Fruit fly (Drosophila melanogaster) whole organism, embryonic: ENCODE measurements around the gene CG14207.

Source experiments
- CG10462 ChIP-seq: fragments of 200-800 bp; sonication (Bioruptor generic); optimal IDR thresholded peaks from 2 replicates; lab custom pipeline; 2016; ENCODE audit warnings: missing biosample characterization, missing genetic modification characterization
- CG12219 ChIP-seq: fragments of 200-800 bp; sonication (Bioruptor generic); optimal IDR thresholded peaks from 3 replicates; lab custom pipeline; 2018; ENCODE audit warnings: missing biosample characterization, mild to moderate bottlenecking, missing genetic modification characterization
- CG13624 ChIP-seq: fragments of 200-800 bp; sonication (Bioruptor generic); optimal IDR thresholded peaks from 2 replicates; lab custom pipeline; 2016; ENCODE audit warnings: missing biosample characterization, missing genetic modification characterization
- CG13775 ChIP-seq: fragments of 200-800 bp; sonication (Bioruptor generic); optimal IDR thresholded peaks from 3 replicates; lab custom pipeline; 2017; ENCODE audit warnings: missing biosample characterization, mild to moderate bottlenecking, missing genetic modification characterization
- CG14860 ChIP-seq: fragments of 200-800 bp; sonication (Bioruptor generic); IDR thresholded peaks from 3 replicates; pipeline ENCODE4 v1.3.6; 2022; ENCODE audit warnings: missing biosample characterization, missing genetic modification characterization; ENCODE audit not compliant: partially characterized antibody
- CG2120 ChIP-seq: fragments of 200-800 bp; sonication (Bioruptor generic); optimal IDR thresholded peaks from 3 replicates; lab custom pipeline; 2016; ENCODE audit warnings: missing biosample characterization, missing genetic modification characterization
- CG2202 ChIP-seq: fragments of 200-800 bp; sonication (Bioruptor generic); optimal IDR thresholded peaks from 2 replicates; lab custom pipeline; 2018; ENCODE audit warnings: missing biosample characterization, mild to moderate bottlenecking, missing genetic modification characterization
- CG30403 ChIP-seq: fragments of 200-800 bp; sonication (Bioruptor generic); optimal IDR thresholded peaks from 3 replicates; lab custom pipeline; 2016; ENCODE audit warnings: missing biosample characterization, missing genetic modification characterization
- CG32532 ChIP-seq: fragments of 200-800 bp; sonication (Bioruptor generic); IDR thresholded peaks from 2 replicates; pipeline ENCODE4 v1.3.6; 2022; ENCODE audit warnings: missing biosample characterization, missing genetic modification characterization
- CG3407 ChIP-seq: fragments of 200-800 bp; sonication (Bioruptor generic); optimal IDR thresholded peaks from 2 replicates; lab custom pipeline; 2018; ENCODE audit warnings: missing biosample characterization, mild to moderate bottlenecking, missing genetic modification characterization
- CG34224 ChIP-seq: fragments of 200-800 bp; sonication (Bioruptor generic); IDR thresholded peaks from 3 replicates; pipeline ENCODE4 v1.3.6; 2022; ENCODE audit warnings: missing biosample characterization, missing genetic modification characterization; ENCODE audit not compliant: partially characterized antibody
- CG43689 ChIP-seq: fragments of 200-800 bp; sonication (Bioruptor generic); IDR thresholded peaks from 2 replicates; pipeline ENCODE4 v1.3.6; 2022; ENCODE audit warnings: missing biosample characterization, missing genetic modification characterization
- CG5180 ChIP-seq: fragments of 200-800 bp; sonication (Bioruptor generic); optimal IDR thresholded peaks from 3 replicates; lab custom pipeline; 2017; ENCODE audit warnings: missing biosample characterization, missing genetic modification characterization, mild to moderate bottlenecking, moderate library complexity, missing genetic modification reagents
- CG7556 ChIP-seq: fragments of 200-800 bp; sonication (Bioruptor generic); optimal IDR thresholded peaks from 2 replicates; lab custom pipeline; 2017; ENCODE audit warnings: missing biosample characterization, mild to moderate bottlenecking, missing genetic modification characterization
- CG7745 ChIP-seq: fragments of 200-800 bp; sonication (Bioruptor generic); optimal IDR thresholded peaks from 2 replicates; lab custom pipeline; 2018; ENCODE audit warnings: missing biosample characterization, mild to moderate bottlenecking, missing genetic modification characterization, moderate library complexity
- CG7839 ChIP-seq: fragments of 200-800 bp; sonication (Bioruptor generic); optimal IDR thresholded peaks from 3 replicates; lab custom pipeline; 2018; ENCODE audit warnings: missing biosample characterization, mild to moderate bottlenecking, missing genetic modification characterization, moderate library complexity
- CG9437 ChIP-seq: fragments of 200-800 bp; sonication (Bioruptor generic); optimal IDR thresholded peaks from 2 replicates; lab custom pipeline; 2018; ENCODE audit warnings: missing biosample characterization, mild to moderate bottlenecking, missing genetic modification characterization
- CG9727 ChIP-seq: fragments of 200-800 bp; sonication (Bioruptor generic); optimal IDR thresholded peaks from 3 replicates; lab custom pipeline; 2017; ENCODE audit warnings: missing biosample characterization, mild to moderate bottlenecking, missing genetic modification characterization
- Dll ChIP-seq: fragments of 200-800 bp; sonication (Bioruptor generic); IDR thresholded peaks from 4 replicates; pipeline ENCODE4 v1.3.6; 2022; ENCODE audit warnings: missing biosample characterization, missing genetic modification characterization; ENCODE audit not compliant: partially characterized antibody
- Dp ChIP-seq: fragments of 200-800 bp; sonication (Bioruptor generic); optimal IDR thresholded peaks from 2 replicates; lab custom pipeline; 2018; ENCODE audit warnings: missing biosample characterization, mild to moderate bottlenecking, missing genetic modification characterization, moderate library complexity
- H15 ChIP-seq: fragments of 200-800 bp; sonication (Bioruptor generic); IDR thresholded peaks from 3 replicates; pipeline ENCODE4 v1.3.6; 2022; ENCODE audit warnings: missing biosample characterization, missing genetic modification characterization
- Max ChIP-seq: fragments of 200-800 bp; sonication (Bioruptor generic); optimal IDR thresholded peaks from 2 replicates; lab custom pipeline; 2016; ENCODE audit warnings: missing biosample characterization, mild to moderate bottlenecking, missing genetic modification characterization
- Mes4 ChIP-seq: fragments of 200-800 bp; sonication (Bioruptor generic); optimal IDR thresholded peaks from 2 replicates; lab custom pipeline; 2016; ENCODE audit warnings: missing biosample characterization, missing genetic modification characterization
- Myb ChIP-seq: fragments of 200-800 bp; sonication (Bioruptor generic); optimal IDR thresholded peaks from 2 replicates; lab custom pipeline; 2016; ENCODE audit warnings: missing biosample characterization, missing genetic modification characterization
- NC2α ChIP-seq: fragments of 200-800 bp; sonication (Bioruptor generic); optimal IDR thresholded peaks from 2 replicates; lab custom pipeline; 2016; ENCODE audit warnings: missing biosample characterization, missing genetic modification characterization
- Oaz ChIP-seq: fragments of 200-800 bp; sonication (Bioruptor generic); IDR thresholded peaks from 2 replicates; pipeline ENCODE4 v1.3.6; 2022; ENCODE audit warnings: missing biosample characterization, missing genetic modification characterization
- Pdp1 ChIP-seq, 2 experiments: fragments of 200-800 bp; sonication (Bioruptor generic); optimal IDR thresholded peaks; 3 replicates each; lab custom pipeline; 2016; ENCODE audit warnings: missing biosample characterization in 2 of 2, missing genetic modification characterization in 2 of 2, mild to moderate bottlenecking in 1 of 2, moderate library complexity in 1 of 2
- Stat92E ChIP-seq, 3 experiments: fragments of >200 bp in 2 of 3; fragments of 200-800 bp in 1 of 3; sonication (Bioruptor generic) in 1 of 3; optimal IDR thresholded peaks; 2 replicates each; lab custom pipeline; 2017 to 2019; ENCODE audit warnings: missing biosample characterization in 3 of 3, missing genetic modification characterization in 3 of 3, mild to moderate bottlenecking in 1 of 3, moderate library complexity in 1 of 3
- Tbp ChIP-seq: fragments of >200 bp; optimal IDR thresholded peaks from 2 replicates; lab custom pipeline; 2018; ENCODE audit warnings: missing biosample characterization, missing genetic modification characterization
- abd-A ChIP-seq: fragments of 200-800 bp; sonication (Bioruptor generic); optimal IDR thresholded peaks from 3 replicates; lab custom pipeline; 2019; ENCODE audit warnings: missing biosample characterization, mild to moderate bottlenecking, missing genetic modification characterization, moderate library complexity
- ara ChIP-seq: fragments of 200-800 bp; sonication (Bioruptor generic); IDR thresholded peaks from 2 replicates; pipeline ENCODE4 v1.3.6; 2022; ENCODE audit warnings: missing biosample characterization, missing genetic modification characterization
- az2 ChIP-seq: fragments of 200-800 bp; sonication (Bioruptor generic); optimal IDR thresholded peaks from 3 replicates; lab custom pipeline; 2016; ENCODE audit warnings: missing biosample characterization, missing genetic modification characterization
- bcd ChIP-seq: fragments of 200-800 bp; sonication (Bioruptor generic); optimal IDR thresholded peaks from 2 replicates; lab custom pipeline; 2017; ENCODE audit warnings: missing biosample characterization, mild to moderate bottlenecking, missing genetic modification characterization
- chn ChIP-seq: fragments of 200-800 bp; sonication (Bioruptor generic); optimal IDR thresholded peaks from 2 replicates; lab custom pipeline; 2016; ENCODE audit warnings: missing biosample characterization, missing genetic modification characterization
- dan ChIP-seq: fragments of 200-800 bp; sonication (Bioruptor generic); IDR thresholded peaks from 2 replicates; pipeline ENCODE4 v1.3.6; 2022; ENCODE audit warnings: missing biosample characterization, missing genetic modification characterization
- dati ChIP-seq: fragments of 200-800 bp; sonication (Bioruptor generic); IDR thresholded peaks from 2 replicates; pipeline ENCODE4 v1.3.6; 2022; ENCODE audit warnings: missing biosample characterization, missing genetic modification characterization
- fd96Cb ChIP-seq: fragments of 200-800 bp; sonication (Bioruptor generic); optimal IDR thresholded peaks from 2 replicates; lab custom pipeline; 2018; ENCODE audit warnings: missing biosample characterization, mild to moderate bottlenecking, missing genetic modification characterization, moderate library complexity
- jumu ChIP-seq: fragments of 200-800 bp; sonication (Bioruptor generic); optimal IDR thresholded peaks from 3 replicates; lab custom pipeline; 2016; ENCODE audit warnings: missing biosample characterization, missing genetic modification characterization
- kah ChIP-seq: fragments of 200-800 bp; sonication (Bioruptor generic); optimal IDR thresholded peaks from 2 replicates; lab custom pipeline; 2018; ENCODE audit warnings: missing biosample characterization, mild to moderate bottlenecking, missing genetic modification characterization
- knrl ChIP-seq: fragments of 200-800 bp; sonication (Bioruptor generic); IDR thresholded peaks from 3 replicates; pipeline ENCODE4 v1.3.6; 2022; ENCODE audit warnings: missing biosample characterization, missing genetic modification characterization; ENCODE audit not compliant: partially characterized antibody
- lilli ChIP-seq: fragments of 200-800 bp; sonication (Bioruptor generic); optimal IDR thresholded peaks from 3 replicates; lab custom pipeline; 2016; ENCODE audit warnings: missing biosample characterization, missing genetic modification characterization
- lola ChIP-seq, 3 experiments: fragments of >200 bp in 2 of 3; fragments of 200-800 bp in 1 of 3; sonication (Bioruptor generic) in 1 of 3; optimal IDR thresholded peaks; 2 replicates each; lab custom pipeline; 2017 to 2019; ENCODE audit warnings: missing biosample characterization in 3 of 3, missing genetic modification characterization in 3 of 3, mild to moderate bottlenecking in 1 of 3, moderate library complexity in 1 of 3
- nerfin-1 ChIP-seq: fragments of 200-800 bp; sonication (Bioruptor generic); optimal IDR thresholded peaks from 3 replicates; lab custom pipeline; 2019; ENCODE audit warnings: missing biosample characterization, mild to moderate bottlenecking, missing genetic modification characterization, moderate library complexity
- pzg ChIP-seq: fragments of 200-800 bp; sonication (Bioruptor generic); optimal IDR thresholded peaks from 3 replicates; lab custom pipeline; 2018; ENCODE audit warnings: missing biosample characterization, mild to moderate bottlenecking, missing genetic modification characterization, moderate library complexity
- sc ChIP-seq, 3 experiments: fragments of >200 bp in 2 of 3; fragments of 200-800 bp in 1 of 3; sonication (Bioruptor generic) in 1 of 3; optimal IDR thresholded peaks; 2 replicates in 2 of 3; 3 replicates in 1 of 3; lab custom pipeline; 2017; ENCODE audit warnings: mild to moderate bottlenecking in 1 of 3, missing biosample characterization in 1 of 3, missing genetic modification characterization in 1 of 3, missing genetic modification reagents in 1 of 3
- scrt ChIP-seq: fragments of 200-800 bp; sonication (Bioruptor generic); optimal IDR thresholded peaks from 2 replicates; lab custom pipeline; 2018; ENCODE audit warnings: missing biosample characterization, mild to moderate bottlenecking, missing genetic modification characterization, moderate library complexity
- sug ChIP-seq: fragments of 200-800 bp; optimal IDR thresholded peaks from 2 replicates; lab custom pipeline; 2019; ENCODE audit warnings: missing biosample characterization, mild to moderate bottlenecking, missing genetic modification characterization, moderate library complexity
- ttk ChIP-seq: fragments of 200-800 bp; sonication (Bioruptor generic); IDR thresholded peaks from 2 replicates; pipeline ENCODE4 v2.1.2; 2022; ENCODE audit warnings: missing biosample characterization, missing genetic modification characterization
- zf30C ChIP-seq: fragments of 200-800 bp; sonication (Bioruptor generic); optimal IDR thresholded peaks from 3 replicates; lab custom pipeline; 2018; ENCODE audit warnings: missing biosample characterization, mild to moderate bottlenecking, missing genetic modification characterization

CG14207 gene

DNA sequence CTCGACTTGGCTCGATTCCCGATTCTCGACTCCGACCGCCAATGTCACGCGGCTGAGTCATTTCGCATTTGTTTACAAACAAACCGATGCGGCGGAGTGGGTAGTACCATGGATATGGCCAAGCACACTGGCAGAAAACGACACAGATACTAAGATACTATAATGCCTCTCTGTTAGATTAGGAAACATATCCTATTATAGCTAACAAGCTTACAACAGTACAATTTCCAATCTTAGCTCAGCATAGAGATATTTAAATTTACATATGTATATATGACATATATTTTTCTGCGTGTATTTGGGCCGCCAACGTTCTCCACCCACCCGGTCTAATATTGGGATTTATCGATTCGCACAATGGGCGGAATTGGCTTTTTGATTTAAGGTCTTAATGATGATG is 1.0 kb upstream of the CG14207 start (continued):
- TF ChIP-seq Dll (GFP tag; lab: Robert Waterston, UW) (no peak), CG12219 (GFP tag; lab: Kevin White, UChicago) (peak; percentile 53), CG34224 (GFP tag; lab: Robert Waterston, UW) (no peak), Tbp (GFP tag; lab: Kevin White, UChicago) (no peak), CG43689 (GFP tag; lab: Robert Waterston, UW) (no peak), abd-A (tag; lab: Kevin White, UChicago) (peak; percentile 13), sug (tag; lab: Kevin White, UChicago) (peak; percentile 82), CG32532 (GFP tag; lab: Robert Waterston, UW) (peak; percentile 89), Dp (GFP tag; lab: Kevin White, UChicago) (no peak), pzg (GFP tag; lab: Kevin White, UChicago) (no peak), CG5180 (GFP tag; lab: Kevin White, UChicago) (peak; percentile 36), fd96Cb (tag; lab: Kevin White, UChicago) (peak; percentile 60), dan (GFP tag; lab: Robert Waterston, UW) (0 out of 2 replicates have a peak, but pooled peaks have one; percentile 23), lilli (GFP tag; lab: Kevin White, UChicago) (peak; percentile 85), lola (GFP tag; optimal IDR thresholded peaks at IDR 0.05; lab: Kevin White, UChicago) (peak in 1 of 3 experiments; percentile 20), zf30C (GFP tag; lab: Kevin White, UChicago) (peak; percentile 27), CG9727 (GFP tag; lab: Kevin White, UChicago) (peak; percentile 80), dati (GFP tag; lab: Robert Waterston, UW) (0 out of 2 replicates have a peak, but pooled peaks have one; percentile 21), sc (optimal IDR thresholded peaks at IDR 0.05; lab: Kevin White, UChicago) (no peak), sc (GFP tag; optimal IDR thresholded peaks at IDR 0.05; lab: Kevin White, UChicago) (peak; percentile 27), CG30403 (GFP tag; lab: Kevin White, UChicago) (peak; percentile 74), CG7839 (tag; lab: Kevin White, UChicago) (peak; percentile 87), CG7556 (GFP tag; lab: Kevin White, UChicago) (peak; percentile 64), Stat92E (GFP tag; optimal IDR thresholded peaks at IDR 0.05; lab: Kevin White, UChicago) (no peak), jumu (GFP tag; lab: Kevin White, UChicago) (peak; percentile 55), CG13624 (GFP tag; lab: Kevin White, UChicago) (peak; percentile 44), CG2202 (peak; percentile 29), NC2α (no peak), Oaz (GFP tag; lab: Robert Waterston, UW) (peak; percentile 76), az2 (GFP tag; lab: Kevin White, UChicago) (peak; percentile 58), CG14860 (GFP tag; lab: Robert Waterston, UW) (no peak), CG3407 (GFP tag; lab: Kevin White, UChicago) (peak; percentile 12), ttk (0 out of 2 replicates have a peak, but pooled peaks have one; percentile 56), knrl (GFP tag; lab: Robert Waterston, UW) (no peak), CG13775 (GFP tag; lab: Kevin White, UChicago) (peak; percentile 65), Mes4 (GFP tag; lab: Kevin White, UChicago) (no peak), CG7745 (tag; lab: Kevin White, UChicago) (no peak), scrt (GFP tag; lab: Kevin White, UChicago) (peak; percentile 58), CG9437 (GFP tag; lab: Kevin White, UChicago) (peak; percentile 49), H15 (GFP tag; lab: Robert Waterston, UW) (peak; percentile 69; the same call in 2 of the 3 replicates), kah (GFP tag; lab: Kevin White, UChicago) (peak; percentile 14), chn (peak; percentile 60), CG10462 (GFP tag; lab: Kevin White, UChicago) (peak; percentile 24), bcd (peak; percentile 69), Pdp1 (GFP tag; optimal IDR thresholded peaks at IDR 0.05; lab: Kevin White, UChicago) (peak; percentile 64 to 78), ara (GFP tag; lab: Robert Waterston, UW) (peak; percentile 20; the same call in 1 of the 2 replicates), CG2120 (peak; percentile 80), Max (GFP tag; lab: Kevin White, UChicago) (peak; percentile 52), Myb (GFP tag; lab: Kevin White, UChicago) (peak; percentile 19), nerfin-1 (tag; lab: Kevin White, UChicago) (peak; percentile 23)
